Fruit fly (Drosophila melanogaster) whole organism, embryonic: ENCODE measurements around the gene wls.
"Not testable (repeated sequence)": the region's sequence is repeated elsewhere in the genome, so short reads cannot be mapped to it uniquely, and the experiment has no call there.

ENCODE experiments used
- Antp ChIP-seq: fragments of 200-800 bp; sonication (Bioruptor generic); optimal IDR thresholded peaks from 3 replicates; lab custom pipeline; 2016; ENCODE audit warnings: missing biosample characterization, missing genetic modification characterization
- CG16779 ChIP-seq: fragments of 200-800 bp; sonication (Bioruptor generic); IDR thresholded peaks from 2 replicates; pipeline ENCODE4 v1.3.6; 2022; ENCODE audit warnings: missing biosample characterization, missing genetic modification characterization
- CG2889 ChIP-seq: fragments of 200-800 bp; sonication (Bioruptor generic); IDR thresholded peaks from 3 replicates; pipeline ENCODE4 v1.3.6; 2022; ENCODE audit warnings: missing biosample characterization, missing genetic modification characterization
- CG7556 ChIP-seq: fragments of 200-800 bp; sonication (Bioruptor generic); optimal IDR thresholded peaks from 2 replicates; lab custom pipeline; 2017; ENCODE audit warnings: missing biosample characterization, mild to moderate bottlenecking, missing genetic modification characterization
- Dek ChIP-seq: fragments of 200-800 bp; sonication (Bioruptor generic); optimal IDR thresholded peaks from 3 replicates; lab custom pipeline; 2019; ENCODE audit warnings: missing biosample characterization, mild to moderate bottlenecking, missing genetic modification characterization, moderate library complexity
- ac ChIP-seq: fragments of 200-800 bp; sonication (Bioruptor generic); optimal IDR thresholded peaks from 3 replicates; lab custom pipeline; 2017; ENCODE audit warnings: missing biosample characterization, mild to moderate bottlenecking, missing genetic modification characterization
- cato ChIP-seq: fragments of 200-800 bp; sonication (Bioruptor generic); optimal IDR thresholded peaks from 2 replicates; lab custom pipeline; 2016; ENCODE audit warnings: missing biosample characterization, missing genetic modification characterization, borderline replicate concordance
- dysf ChIP-seq: fragments of 200-800 bp; sonication (Bioruptor generic); IDR thresholded peaks from 3 replicates; pipeline ENCODE4 v1.3.6; 2022; ENCODE audit warnings: missing biosample characterization, missing genetic modification characterization
- ems ChIP-seq: fragments of 200-800 bp; sonication (Bioruptor generic); optimal IDR thresholded peaks from 3 replicates; lab custom pipeline; 2016; ENCODE audit warnings: missing biosample characterization, missing genetic modification characterization
- ftz-f1 ChIP-seq: fragments of 200-800 bp; sonication (Bioruptor generic); optimal IDR thresholded peaks from 2 replicates; lab custom pipeline; 2016; ENCODE audit warnings: missing biosample characterization, missing genetic modification characterization
- kay ChIP-seq: fragments of 200-800 bp; sonication (Bioruptor generic); optimal IDR thresholded peaks from 2 replicates; lab custom pipeline; 2016; ENCODE audit warnings: missing biosample characterization, missing genetic modification characterization
- nmo ChIP-seq: fragments of 200-800 bp; sonication (Bioruptor generic); optimal IDR thresholded peaks from 2 replicates; lab custom pipeline; 2018; ENCODE audit warnings: missing biosample characterization, mild to moderate bottlenecking, missing genetic modification characterization, moderate library complexity
- run ChIP-seq: fragments of 200-800 bp; sonication (Bioruptor generic); optimal IDR thresholded peaks from 3 replicates; lab custom pipeline; 2018; ENCODE audit warnings: missing biosample characterization, mild to moderate bottlenecking, missing genetic modification characterization

dm6 chr3L:11134886-11135285, 34.5 kb downstream of the wls start, which contains the start of gene CG14143:
- TF ChIP-seq kay (GFP tag; lab: Kevin White, UChicago); run (tag; lab: Kevin White, UChicago); CG7556 (GFP tag; lab: Kevin White, UChicago); nmo (GFP tag; lab: Kevin White, UChicago); ems (GFP tag; lab: Kevin White, UChicago); ftz-f1 (GFP tag; lab: Kevin White, UChicago); ac (GFP tag; lab: Kevin White, UChicago); CG2889; CG16779 (GFP tag; lab: Robert Waterston, UW); cato (GFP tag; lab: Kevin White, UChicago); dysf (GFP tag; lab: Robert Waterston, UW); Antp (GFP tag; lab: Kevin White, UChicago); Dek (tag; lab: Kevin White, UChicago): not testable (repeated sequence)
